Worm (Caenorhabditis elegans) whole organism, young adult: Measurements from ENCODE around the gene F32D8.5.

Experiments used
- F10E7.11 ChIP-seq: sonication (generic microtip); optimal IDR thresholded peaks from 2 replicates; lab custom pipeline; 2017; ENCODE audit warnings: mild to moderate bottlenecking, missing genetic modification characterization, moderate library complexity, missing compliant biosample characterization
- F23B12.7 ChIP-seq: sonication (generic microtip); optimal IDR thresholded peaks from 2 replicates; lab custom pipeline; 2017; ENCODE audit warnings: missing genetic modification characterization, mild to moderate bottlenecking, missing compliant biosample characterization, antibody characterized with exemption, moderate library complexity; ENCODE audit not compliant: insufficient read depth
- F37B4.10 ChIP-seq: fragments of 200-800 bp; sonication (Bioruptor generic); IDR thresholded peaks from 2 replicates; pipeline ENCODE4 v1.3.6; 2022; ENCODE audit warnings: missing genetic modification characterization, missing compliant biosample characterization
- F52B5.7 ChIP-seq: sonication (generic microtip); optimal IDR thresholded peaks from 2 replicates; lab custom pipeline; 2016; ENCODE audit warnings: mild to moderate bottlenecking, missing genetic modification characterization, missing compliant biosample characterization
- F57A8.1 ChIP-seq: fragments of 200-800 bp; sonication (Bioruptor generic); optimal IDR thresholded peaks from 2 replicates; lab custom pipeline; 2018; ENCODE audit warnings: mild to moderate bottlenecking, missing genetic modification characterization, moderate library complexity, missing compliant biosample characterization
- F57C9.4 ChIP-seq: sonication (generic microtip); optimal IDR thresholded peaks from 2 replicates; lab custom pipeline; 2017; ENCODE audit warnings: mild to moderate bottlenecking, missing genetic modification characterization, missing compliant biosample characterization
- T26A5.8 ChIP-seq: sonication (generic microtip); optimal IDR thresholded peaks from 2 replicates; lab custom pipeline; 2016; ENCODE audit warnings: missing genetic modification characterization, missing compliant biosample characterization
- Y53G8AR.9 ChIP-seq: fragments of 200-800 bp; sonication (Bioruptor generic); conservative IDR thresholded peaks from 2 replicates; pipeline ENCODE4 v1.3.6; 2022; ENCODE audit warnings: missing genetic modification reagents, missing genetic modification characterization, missing compliant biosample characterization
- akir-1 ChIP-seq: fragments of 200-800 bp; sonication (Bioruptor generic); optimal IDR thresholded peaks from 2 replicates; lab custom pipeline; 2018; ENCODE audit warnings: mild to moderate bottlenecking, missing genetic modification characterization, moderate library complexity, missing compliant biosample characterization
- ama-1 ChIP-seq, 3 experiments: fragments of 150-350 bp in 1 of 3; sonication (generic microtip) in 2 of 3; optimal IDR thresholded peaks; 2 replicates each; lab custom pipeline; 2014 to 2018; ENCODE audit warnings: missing biosample characterization in 2 of 3, missing genetic modification characterization in 2 of 3, missing genetic modification reagents in 2 of 3
- athp-1 ChIP-seq: sonication (generic microtip); optimal IDR thresholded peaks from 2 replicates; lab custom pipeline; 2017; ENCODE audit warnings: mild to moderate bottlenecking, missing genetic modification characterization, missing compliant biosample characterization
- ccch-3 ChIP-seq: fragments of 200-800 bp; sonication (Bioruptor generic); optimal IDR thresholded peaks from 2 replicates; lab custom pipeline; 2018; ENCODE audit warnings: mild to moderate bottlenecking, missing genetic modification characterization, missing compliant biosample characterization
- ceh-100 ChIP-seq: fragments of 200-800 bp; sonication (Bioruptor generic); IDR thresholded peaks from 2 replicates; pipeline ENCODE4 v1.3.6; 2022; ENCODE audit warnings: missing genetic modification reagents, missing genetic modification characterization, missing compliant biosample characterization
- ceh-40 ChIP-seq: fragments of 200-800 bp; sonication (Bioruptor generic); IDR thresholded peaks from 2 replicates; pipeline ENCODE4 v1.3.6; 2022; ENCODE audit warnings: missing genetic modification characterization, missing compliant biosample characterization
- chd-7 ChIP-seq: sonication (generic microtip); optimal IDR thresholded peaks from 2 replicates; lab custom pipeline; 2016; ENCODE audit warnings: mild to moderate bottlenecking, missing genetic modification characterization, moderate library complexity, missing compliant biosample characterization
- efl-1 ChIP-seq: fragments of 150-350 bp; optimal IDR thresholded peaks from 2 replicates; lab custom pipeline; 2014; ENCODE audit warnings: missing biosample characterization, missing genetic modification reagents, missing genetic modification characterization
- egl-44 ChIP-seq: fragments of 200-800 bp; sonication (Bioruptor generic); IDR thresholded peaks from 2 replicates; pipeline ENCODE4 v1.3.6; 2022; ENCODE audit warnings: missing genetic modification reagents, missing genetic modification characterization, missing compliant biosample characterization
- ekl-4 ChIP-seq: fragments of 200-800 bp; sonication (Bioruptor generic); IDR thresholded peaks from 2 replicates; pipeline ENCODE4 v1.3.6; 2022; ENCODE audit warnings: missing genetic modification reagents, missing genetic modification characterization, missing compliant biosample characterization
- ets-4 ChIP-seq: fragments of 200-800 bp; sonication (Bioruptor generic); optimal IDR thresholded peaks from 2 replicates; lab custom pipeline; 2018; ENCODE audit warnings: mild to moderate bottlenecking, missing genetic modification characterization, missing compliant biosample characterization
- him-1 ChIP-seq: sonication (generic microtip); optimal IDR thresholded peaks from 2 replicates; lab custom pipeline; 2016; ENCODE audit warnings: missing genotype, missing genetic modification reagents, missing genetic modification characterization, missing compliant biosample characterization
- hlh-12 ChIP-seq: sonication (generic microtip); optimal IDR thresholded peaks from 2 replicates; lab custom pipeline; 2016; ENCODE audit warnings: missing genetic modification characterization, missing compliant biosample characterization
- hmg-20 ChIP-seq: fragments of 200-800 bp; sonication (Bioruptor generic); IDR thresholded peaks from 2 replicates; pipeline ENCODE4 v1.3.6; 2022; ENCODE audit warnings: missing genetic modification reagents, missing genetic modification characterization, missing compliant biosample characterization
- lag-1 ChIP-seq: fragments of 200-800 bp; sonication (Bioruptor generic); IDR thresholded peaks from 2 replicates; pipeline ENCODE4 v1.3.6; 2022; ENCODE audit warnings: missing genetic modification reagents, missing genetic modification characterization, missing compliant biosample characterization
- lin-26 ChIP-seq: fragments of 200-800 bp; sonication (Bioruptor generic); IDR thresholded peaks from 2 replicates; pipeline ENCODE4 v1.3.6; 2022; ENCODE audit warnings: missing genetic modification reagents, missing genetic modification characterization, missing compliant biosample characterization
- lsl-1 ChIP-seq: fragments of 200-800 bp; sonication (Bioruptor generic); optimal IDR thresholded peaks from 2 replicates; lab custom pipeline; 2018; ENCODE audit warnings: mild to moderate bottlenecking, missing genetic modification characterization, moderate library complexity, missing compliant biosample characterization
- madf-8 ChIP-seq: fragments of 200-800 bp; sonication (Bioruptor generic); conservative IDR thresholded peaks from 2 replicates; pipeline ENCODE4 v1.3.6; 2022; ENCODE audit warnings: missing genetic modification reagents, missing genetic modification characterization, missing compliant biosample characterization
- mel-28 ChIP-seq: sonication (generic microtip); optimal IDR thresholded peaks from 2 replicates; lab custom pipeline; 2016; ENCODE audit warnings: borderline replicate concordance, mild to moderate bottlenecking, missing genetic modification characterization, missing compliant biosample characterization
- mxl-1 ChIP-seq: sonication (generic microtip); optimal IDR thresholded peaks from 2 replicates; lab custom pipeline; 2016; ENCODE audit warnings: missing genetic modification characterization, missing compliant biosample characterization
- nfya-1 ChIP-seq: sonication (generic microtip); optimal IDR thresholded peaks from 2 replicates; lab custom pipeline; 2017; ENCODE audit warnings: antibody characterized with exemption, missing compliant biosample characterization, missing genetic modification characterization, borderline replicate concordance; ENCODE audit not compliant: insufficient read depth
- nfyb-1 ChIP-seq: fragments of 200-800 bp; sonication (Bioruptor generic); IDR thresholded peaks from 2 replicates; pipeline ENCODE4 v1.3.6; 2022; ENCODE audit warnings: missing genetic modification reagents, missing genetic modification characterization, missing compliant biosample characterization
- nhr-179 ChIP-seq: sonication (generic microtip); optimal IDR thresholded peaks from 2 replicates; lab custom pipeline; 2016; ENCODE audit warnings: mild to moderate bottlenecking, missing genetic modification characterization, missing compliant biosample characterization
- nhr-27 ChIP-seq: fragments of 200-800 bp; sonication (Bioruptor generic); optimal IDR thresholded peaks from 2 replicates; lab custom pipeline; 2018; ENCODE audit warnings: mild to moderate bottlenecking, missing genetic modification characterization, moderate library complexity, missing compliant biosample characterization
- pbrm-1 ChIP-seq: fragments of 200-800 bp; sonication (Bioruptor generic); IDR thresholded peaks from 2 replicates; pipeline ENCODE4 v1.3.6; 2022; ENCODE audit warnings: missing genetic modification reagents, missing genetic modification characterization, missing compliant biosample characterization
- rcor-1 ChIP-seq: fragments of 200-800 bp; sonication (Bioruptor generic); IDR thresholded peaks from 2 replicates; pipeline ENCODE4 v1.3.6; 2022; ENCODE audit warnings: missing genetic modification reagents, missing genetic modification characterization, missing compliant biosample characterization
- rec-8 ChIP-seq, 2 experiments: sonication (generic microtip); optimal IDR thresholded peaks; 2 replicates each; lab custom pipeline; 2016; ENCODE audit warnings: mild to moderate bottlenecking in 2 of 2, missing genetic modification characterization in 2 of 2, missing genetic modification reagents in 2 of 2, missing genotype in 2 of 2, missing biosample characterization in 1 of 2, missing compliant biosample characterization in 1 of 2, moderate library complexity in 1 of 2
- somi-1 ChIP-seq: fragments of 200-800 bp; sonication (Bioruptor generic); optimal IDR thresholded peaks from 2 replicates; lab custom pipeline; 2018; ENCODE audit warnings: mild to moderate bottlenecking, missing genetic modification characterization, missing compliant biosample characterization
- tbp1 ChIP-seq: fragments of 200-800 bp; sonication (Bioruptor generic); optimal IDR thresholded peaks from 2 replicates; lab custom pipeline; 2018; ENCODE audit warnings: mild to moderate bottlenecking, missing genetic modification characterization, missing compliant biosample characterization
- unc-130 ChIP-seq: sonication (generic microtip); optimal IDR thresholded peaks from 2 replicates; lab custom pipeline; 2016; ENCODE audit warnings: missing genetic modification reagents, missing genetic modification characterization, missing compliant biosample characterization
- zfh-2 ChIP-seq: fragments of 200-800 bp; sonication (Bioruptor generic); conservative IDR thresholded peaks from 2 replicates; pipeline ENCODE4 v1.3.6; 2022; ENCODE audit warnings: missing genetic modification reagents, missing genetic modification characterization, missing compliant biosample characterization
- ztf-25 ChIP-seq: fragments of 200-800 bp; sonication (Bioruptor generic); IDR thresholded peaks from 2 replicates; pipeline ENCODE4 v1.3.6; 2022; ENCODE audit warnings: missing genetic modification reagents, missing genetic modification characterization, missing compliant biosample characterization
- ztf-3 ChIP-seq: fragments of 200-800 bp; sonication (Bioruptor generic); optimal IDR thresholded peaks from 2 replicates; lab custom pipeline; 2018; ENCODE audit warnings: mild to moderate bottlenecking, missing genetic modification characterization, missing compliant biosample characterization

F32D8.5 gene

ce11 chrV:10904795-10905194 lies 10.2 kb downstream of the F32D8.5 start:
- no peak for TF ChIP-seq F10E7.11 (tag; lab: Kevin White, UChicago)

ce11 chrV:10909071-10909470 lies 14.5 kb downstream of the F32D8.5 start, which contains the start of gene zzz-1:
Gene zzz-1 (minus strand): TSS chrV:10909171.
- TF ChIP-seq tbp1 (no peak), nhr-27 (tag; lab: Kevin White, UChicago) (no peak), lag-1 (GFP tag; lab: Robert Waterston, UW) (no peak), egl-44 (GFP tag; lab: Robert Waterston, UW) (no peak)
- TF ChIP-seq, all 124 proteins: peak for 0

- TF ChIP-seq unc-130 (GFP tag; lab: Kevin White, UChicago), result no peak
- TF ChIP-seq ccch-3 (GFP tag; lab: Kevin White, UChicago), result no peak
- no peak for TF ChIP-seq ceh-40 (GFP tag; lab: Robert Waterston, UW)
- TF ChIP-seq nfya-1 (tag; lab: Kevin White, UChicago), result no peak
- TF ChIP-seq ama-1 (optimal IDR thresholded peaks at IDR 0.05; lab: Kevin White, UChicago), result no peak
- TF ChIP-seq ama-1 (GFP tag; optimal IDR thresholded peaks at IDR 0.05; lab: Kevin White, UChicago), result no peak
- TF ChIP-seq mxl-1, result no peak
- TF ChIP-seq lsl-1 (GFP tag; lab: Kevin White, UChicago), result no peak
- no peak for TF ChIP-seq ets-4 (GFP tag; lab: Kevin White, UChicago)
- TF ChIP-seq akir-1, result no peak
- TF ChIP-seq rcor-1 (GFP tag; lab: Robert Waterston, UW), result no peak
- TF ChIP-seq pbrm-1 (GFP tag; lab: Robert Waterston, UW), result no peak
- TF ChIP-seq nhr-27 (tag; lab: Kevin White, UChicago), result no peak
Observed at ce11 chrV:10909959-10910358, 15.4 kb downstream of the F32D8.5 start.

ce11 chrV:10915922-10916321 lies 21.3 kb downstream of the F32D8.5 start:
- TF ChIP-seq madf-8, result no peak
- no peak for TF ChIP-seq ztf-3 (GFP tag; lab: Kevin White, UChicago)
- no peak for TF ChIP-seq zfh-2 (GFP tag; lab: Robert Waterston, UW)
- TF ChIP-seq mel-28, result no peak

ce11 chrV:10918373-10918772 lies 23.8 kb downstream of the F32D8.5 start, which contains the start of gene F58B4.2:
Gene F58B4.2 (minus strand): TSS chrV:10918473.
- no peak for TF ChIP-seq nhr-179 (tag; lab: Kevin White, UChicago)
- TF ChIP-seq hlh-12 (tag; lab: Kevin White, UChicago), result no peak
- TF ChIP-seq chd-7 (tag; lab: Kevin White, UChicago), result no peak
- TF ChIP-seq athp-1 (tag; lab: Kevin White, UChicago), result no peak
- TF ChIP-seq ama-1 (optimal IDR thresholded peaks at IDR 0.05; lab: Kevin White, UChicago), result no peak
- no peak for TF ChIP-seq ama-1 (GFP tag; optimal IDR thresholded peaks at IDR 0.05; lab: Kevin White, UChicago)
- TF ChIP-seq F23B12.7 (tag; lab: Kevin White, UChicago), result no peak
- no peak for TF ChIP-seq F57C9.4 (tag; lab: Kevin White, UChicago)
- no peak for TF ChIP-seq ztf-25 (GFP tag; lab: Robert Waterston, UW)

- no peak for TF ChIP-seq him-1 (tag; lab: Kevin White, UChicago)
- TF ChIP-seq rec-8 (tag; optimal IDR thresholded peaks at IDR 0.05; lab: Kevin White, UChicago), result no peak
- TF ChIP-seq somi-1, result no peak
- TF ChIP-seq egl-44 (GFP tag; lab: Robert Waterston, UW), result no peak
- TF ChIP-seq lag-1 (GFP tag; lab: Robert Waterston, UW), result no peak
- no peak for TF ChIP-seq lin-26 (GFP tag; lab: Robert Waterston, UW)
- no peak for TF ChIP-seq Y53G8AR.9 (GFP tag; lab: Robert Waterston, UW)
- TF ChIP-seq hmg-20, result no peak
- TF ChIP-seq F57A8.1 (GFP tag; lab: Kevin White, UChicago), result no peak
- TF ChIP-seq T26A5.8 (tag; lab: Kevin White, UChicago), result no peak
- TF ChIP-seq F52B5.7 (tag; lab: Kevin White, UChicago), result no peak
- no peak for TF ChIP-seq ceh-100 (GFP tag; lab: Robert Waterston, UW)
- TF ChIP-seq F37B4.10, result no peak
- TF ChIP-seq ekl-4 (GFP tag; lab: Robert Waterston, UW), result no peak
- no peak for TF ChIP-seq nfyb-1 (GFP tag; lab: Robert Waterston, UW)
- no peak for TF ChIP-seq efl-1 (GFP tag; lab: Kevin White, UChicago)
Observed at ce11 chrV:10921747-10922146, 27.1 kb downstream of the F32D8.5 start, which contains the start of gene nas-31. Gene nas-31 (minus strand): TSS chrV:10921847.
